Worm (Caenorhabditis elegans) whole organism, L1 larva: ENCODE results near the gene fipr-5.
A peak's percentile ranks its signal among the peaks of the same experiment; 100 is the strongest.

ENCODE experiments used
- C04F5.9 ChIP-seq: sonication (generic microtip); optimal IDR thresholded peaks from 2 replicates; lab custom pipeline; 2016; ENCODE audit warnings: missing genetic modification characterization, missing compliant biosample characterization
- aha-1 ChIP-seq: fragments of 150-350 bp; optimal IDR thresholded peaks from 2 replicates; lab custom pipeline; 2014; ENCODE audit warnings: missing biosample characterization, missing genetic modification characterization
- blmp-1 ChIP-seq: fragments of 150-350 bp; optimal IDR thresholded peaks from 2 replicates; lab custom pipeline; 2014; ENCODE audit warnings: missing biosample characterization, missing genetic modification characterization
- ceh-63 ChIP-seq: fragments of 200-800 bp; sonication (Bioruptor generic); optimal IDR thresholded peaks from 2 replicates; lab custom pipeline; 2018; ENCODE audit warnings: mild to moderate bottlenecking, missing genetic modification characterization, missing compliant biosample characterization
- ceh-90 ChIP-seq: sonication (generic microtip); optimal IDR thresholded peaks from 2 replicates; lab custom pipeline; 2016; ENCODE audit warnings: missing genetic modification characterization, missing compliant biosample characterization
- ces-1 ChIP-seq: fragments of 150-350 bp; optimal IDR thresholded peaks from 2 replicates; lab custom pipeline; 2014; ENCODE audit warnings: missing biosample characterization, missing genetic modification reagents, missing genetic modification characterization
- dpl-1 ChIP-seq, 3 experiments: fragments of 150-350 bp in 2 of 3; sonication (generic microtip) in 1 of 3; optimal IDR thresholded peaks; 2 replicates each; lab custom pipeline; 2014 to 2017; ENCODE audit warnings: missing biosample characterization in 3 of 3, missing genetic modification characterization in 3 of 3, missing genetic modification reagents in 3 of 3
- dsc-1 ChIP-seq: sonication (generic microtip); optimal IDR thresholded peaks from 2 replicates; lab custom pipeline; 2016; ENCODE audit warnings: mild to moderate bottlenecking, missing genetic modification characterization, missing compliant biosample characterization
- elt-2 ChIP-seq: sonication (generic microtip); optimal IDR thresholded peaks from 2 replicates; lab custom pipeline; 2016; ENCODE audit warnings: missing genetic modification characterization, mild to moderate bottlenecking, inconsistent platforms, missing compliant biosample characterization, missing genetic modification reagents
- elt-3 ChIP-seq, 6 experiments: fragments of 150-350 bp in 1 of 6; sonication (generic microtip); optimal IDR thresholded peaks; 2 replicates each; lab custom pipeline; 2017 to 2018; ENCODE audit warnings: missing biosample characterization in 6 of 6, missing genetic modification characterization in 6 of 6, inconsistent platforms in 1 of 6
- ets-5 ChIP-seq: fragments of 200-800 bp; sonication (Bioruptor generic); IDR thresholded peaks from 2 replicates; pipeline ENCODE4 v1.3.6; 2022; ENCODE audit warnings: missing genetic modification characterization, missing compliant biosample characterization
- fkh-10 ChIP-seq: sonication (generic microtip); optimal IDR thresholded peaks from 2 replicates; lab custom pipeline; 2017; ENCODE audit warnings: missing biosample characterization, missing genetic modification reagents, missing genetic modification characterization
- fkh-8 ChIP-seq: sonication (generic microtip); optimal IDR thresholded peaks from 2 replicates; lab custom pipeline; 2016; ENCODE audit warnings: mild to moderate bottlenecking, missing genetic modification characterization, missing compliant biosample characterization
- fos-1 ChIP-seq: fragments of 150-350 bp; optimal IDR thresholded peaks from 2 replicates; lab custom pipeline; 2014; ENCODE audit warnings: missing biosample characterization, missing genetic modification characterization
- isw-1 ChIP-seq: fragments of 200-800 bp; sonication (Bioruptor generic); IDR thresholded peaks from 2 replicates; pipeline ENCODE4 v1.3.6; 2022; ENCODE audit warnings: missing genetic modification characterization, missing compliant biosample characterization
- lin-13 ChIP-seq: fragments of 150-350 bp; optimal IDR thresholded peaks from 2 replicates; lab custom pipeline; 2014; ENCODE audit warnings: missing biosample characterization, missing genetic modification reagents, missing genetic modification characterization
- lin-15B ChIP-seq: fragments of 150-350 bp; sonication (generic microtip); optimal IDR thresholded peaks from 3 replicates; lab custom pipeline; 2014; ENCODE audit warnings: missing biosample characterization, missing genetic modification characterization
- lin-39 ChIP-seq: fragments of 150-350 bp; optimal IDR thresholded peaks from 2 replicates; lab custom pipeline; 2014; ENCODE audit warnings: missing biosample characterization, missing genetic modification reagents, missing genetic modification characterization
- lir-3 ChIP-seq: sonication (generic microtip); optimal IDR thresholded peaks from 2 replicates; lab custom pipeline; 2016; ENCODE audit warnings: mild to moderate bottlenecking, missing genetic modification characterization, moderate library complexity, missing compliant biosample characterization; ENCODE audit not compliant: poor library complexity
- lsy-2 ChIP-seq, 2 experiments: fragments of 150-350 bp; optimal IDR thresholded peaks; 2 replicates each; lab custom pipeline; 2014; ENCODE audit warnings: missing biosample characterization in 2 of 2, missing genetic modification characterization in 2 of 2
- mdl-1 ChIP-seq, 2 experiments: fragments of 150-350 bp; optimal IDR thresholded peaks; 2 replicates each; lab custom pipeline; 2014 to 2017; ENCODE audit warnings: missing biosample characterization in 2 of 2, missing genetic modification characterization in 2 of 2, inconsistent platforms in 1 of 2
- mef-2 ChIP-seq: fragments of 150-350 bp; optimal IDR thresholded peaks from 2 replicates; lab custom pipeline; 2014; ENCODE audit warnings: missing biosample characterization, missing genetic modification characterization
- mep-1 ChIP-seq: fragments of 150-350 bp; optimal IDR thresholded peaks from 2 replicates; lab custom pipeline; 2014; ENCODE audit warnings: missing biosample characterization, missing genetic modification characterization
- nhr-11 ChIP-seq: fragments of 150-350 bp; optimal IDR thresholded peaks from 2 replicates; lab custom pipeline; 2014; ENCODE audit warnings: missing biosample characterization, missing genetic modification characterization
- nhr-12 ChIP-seq: sonication (generic microtip); optimal IDR thresholded peaks from 2 replicates; lab custom pipeline; 2017; ENCODE audit warnings: missing biosample characterization, missing genetic modification characterization
- nhr-19 ChIP-seq: fragments of 200-800 bp; sonication (Bioruptor generic); conservative IDR thresholded peaks from 2 replicates; pipeline ENCODE4 v1.3.6; 2022; ENCODE audit warnings: missing genetic modification characterization, missing compliant biosample characterization
- nhr-20 ChIP-seq: sonication (generic microtip); optimal IDR thresholded peaks from 2 replicates; lab custom pipeline; 2016; ENCODE audit warnings: mild to moderate bottlenecking, missing genetic modification characterization, missing compliant biosample characterization
- nhr-28 ChIP-seq: fragments of 150-350 bp; optimal IDR thresholded peaks from 2 replicates; lab custom pipeline; 2014; ENCODE audit warnings: missing biosample characterization, missing genetic modification characterization
- nhr-47 ChIP-seq: sonication (generic microtip); optimal IDR thresholded peaks from 2 replicates; lab custom pipeline; 2016; ENCODE audit warnings: mild to moderate bottlenecking, missing genetic modification characterization, moderate library complexity, missing compliant biosample characterization
- nhr-71 ChIP-seq: sonication (generic microtip); optimal IDR thresholded peaks from 2 replicates; lab custom pipeline; 2016; ENCODE audit warnings: mild to moderate bottlenecking, missing genetic modification characterization, moderate library complexity, missing compliant biosample characterization
- nhr-77 ChIP-seq: fragments of 150-350 bp; optimal IDR thresholded peaks from 2 replicates; lab custom pipeline; 2014; ENCODE audit warnings: missing biosample characterization, missing genetic modification characterization
- nhr-85 ChIP-seq: sonication (generic microtip); peaks from one replicate; lab custom pipeline; 2016; ENCODE audit warnings: missing genetic modification characterization, inconsistent platforms, missing compliant biosample characterization
- nhr-90 ChIP-seq: sonication (generic microtip); optimal IDR thresholded peaks from 2 replicates; lab custom pipeline; 2016; ENCODE audit warnings: mild to moderate bottlenecking, missing genetic modification characterization, missing compliant biosample characterization; ENCODE audit not compliant: poor library complexity
- pag-3 ChIP-seq: sonication (generic microtip); optimal IDR thresholded peaks from 2 replicates; lab custom pipeline; 2017; ENCODE audit warnings: missing genetic modification characterization, mild to moderate bottlenecking, missing compliant biosample characterization, antibody characterized with exemption, borderline replicate concordance; ENCODE audit not compliant: insufficient read depth
- pax-3 ChIP-seq: fragments of 200-800 bp; sonication (Bioruptor generic); optimal IDR thresholded peaks from 2 replicates; lab custom pipeline; 2018; ENCODE audit warnings: mild to moderate bottlenecking, missing genetic modification characterization, moderate library complexity, missing compliant biosample characterization
- pqm-1 ChIP-seq: sonication (generic microtip); optimal IDR thresholded peaks from 3 replicates; lab custom pipeline; 2017; ENCODE audit warnings: missing biosample characterization, missing genetic modification characterization
- snpc-4 ChIP-seq: fragments of 150-350 bp; optimal IDR thresholded peaks from 2 replicates; lab custom pipeline; 2014; ENCODE audit warnings: missing biosample characterization, missing genetic modification characterization
- sox-4 ChIP-seq: sonication (generic microtip); optimal IDR thresholded peaks from 2 replicates; lab custom pipeline; 2016; ENCODE audit warnings: missing genetic modification characterization, missing compliant biosample characterization
- sptf-1 ChIP-seq: fragments of 150-350 bp; optimal IDR thresholded peaks from 2 replicates; lab custom pipeline; 2014; ENCODE audit warnings: missing biosample characterization, missing genetic modification characterization
- tbx-2 ChIP-seq: sonication (generic microtip); optimal IDR thresholded peaks from 2 replicates; lab custom pipeline; 2016; ENCODE audit warnings: missing genetic modification characterization, missing compliant biosample characterization
- tlp-1 ChIP-seq: fragments of 150-350 bp; optimal IDR thresholded peaks from 2 replicates; lab custom pipeline; 2014; ENCODE audit warnings: missing biosample characterization, missing genetic modification characterization
- unc-130 ChIP-seq: fragments of 150-350 bp; optimal IDR thresholded peaks from 2 replicates; lab custom pipeline; 2017; ENCODE audit warnings: missing biosample characterization, missing genetic modification characterization, inconsistent platforms
- unc-30 ChIP-seq: sonication (generic microtip); optimal IDR thresholded peaks from 2 replicates; lab custom pipeline; 2017; ENCODE audit warnings: missing biosample characterization, missing genetic modification characterization
- unc-86 ChIP-seq: sonication (generic microtip); optimal IDR thresholded peaks from 2 replicates; lab custom pipeline; 2016; ENCODE audit warnings: missing genetic modification characterization, missing compliant biosample characterization
- vab-15 ChIP-seq: sonication (generic microtip); optimal IDR thresholded peaks from 2 replicates; lab custom pipeline; 2017; ENCODE audit warnings: missing genotype, mild to moderate bottlenecking, missing genetic modification characterization, missing compliant biosample characterization
- xbp-1 ChIP-seq: sonication (generic microtip); optimal IDR thresholded peaks from 2 replicates; lab custom pipeline; 2016; ENCODE audit warnings: missing genetic modification characterization, missing compliant biosample characterization
- zag-1 ChIP-seq: fragments of 150-350 bp; optimal IDR thresholded peaks from 2 replicates; lab custom pipeline; 2014; ENCODE audit warnings: missing biosample characterization, missing genetic modification characterization
- zip-4 ChIP-seq: fragments of 200-800 bp; sonication (Bioruptor generic); optimal IDR thresholded peaks from 2 replicates; lab custom pipeline; 2018; ENCODE audit warnings: mild to moderate bottlenecking, missing genetic modification characterization, moderate library complexity, missing compliant biosample characterization
- ztf-4 ChIP-seq: fragments of 150-350 bp; optimal IDR thresholded peaks from 2 replicates; lab custom pipeline; 2014; ENCODE audit warnings: missing biosample characterization, missing genetic modification characterization

fipr-5 gene

DNA sequence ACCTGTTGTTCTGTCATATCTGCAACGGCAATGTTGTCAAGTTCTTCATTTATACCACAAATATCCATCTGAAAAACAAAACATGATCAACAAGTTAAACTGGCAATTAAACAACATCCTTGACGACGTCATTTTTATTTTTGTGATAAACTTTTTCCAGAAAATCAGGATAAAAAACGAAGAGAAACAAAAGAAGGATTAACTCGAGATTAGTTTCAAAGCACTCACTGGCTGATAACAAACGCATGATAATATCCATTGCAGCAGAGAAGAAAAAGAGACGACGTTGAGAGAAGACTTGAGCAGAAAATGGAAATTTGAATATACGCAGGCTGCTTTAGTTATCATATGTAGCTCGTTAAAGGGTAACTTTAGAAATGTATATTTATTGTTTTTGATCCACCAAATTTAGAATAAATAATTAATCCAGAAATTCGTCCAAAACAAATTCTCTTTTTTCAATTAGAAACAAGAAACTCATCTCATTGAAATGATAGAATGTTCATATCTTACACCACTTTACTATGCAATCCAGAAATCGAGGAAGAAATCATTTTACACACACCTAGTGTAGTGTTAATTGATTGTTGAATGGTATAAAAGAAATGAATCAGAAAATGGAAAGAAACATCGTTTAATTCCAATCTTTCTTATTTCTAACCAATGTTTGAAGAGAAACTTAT is 20.0 kb upstream of the fipr-5 start, which contains the start of the genes C12D8.21 and col-148:
C12D8.21 (minus strand) TSS at position 68 of the 683 bp plus-strand sequence.
col-148 (plus strand) TSS at position 633 of the 683 bp plus-strand sequence.
- no peak for TF ChIP-seq isw-1
- TF ChIP-seq nhr-20 (tag; lab: Kevin White, UChicago) = no peak
- TF ChIP-seq ztf-4 (tag; lab: Kevin White, UChicago) = no peak
- TF ChIP-seq mef-2 (tag; lab: Kevin White, UChicago) = no peak
- TF ChIP-seq fos-1 (tag; lab: Kevin White, UChicago) = no peak
- TF ChIP-seq ces-1 (GFP tag; lab: Kevin White, UChicago) = no peak
- TF ChIP-seq tlp-1 (tag; lab: Kevin White, UChicago) = no peak
- no peak for TF ChIP-seq aha-1
- no peak for TF ChIP-seq zag-1 (tag; lab: Kevin White, UChicago)
- no peak for TF ChIP-seq ets-5
- no peak for TF ChIP-seq blmp-1 (tag; lab: Kevin White, UChicago)
- no peak for TF ChIP-seq tbx-2 (tag; lab: Kevin White, UChicago)
- TF ChIP-seq unc-86 (tag; lab: Kevin White, UChicago) = no peak
- TF ChIP-seq dpl-1 (GFP tag; optimal IDR thresholded peaks at IDR 0.05; lab: Kevin White, UChicago) = no peak
- TF ChIP-seq nhr-11 (tag; lab: Kevin White, UChicago) = no peak
- TF ChIP-seq nhr-12 (tag; lab: Kevin White, UChicago) = no peak
- TF ChIP-seq sox-4 (tag; lab: Kevin White, UChicago) = peak; percentile 22
- no peak for TF ChIP-seq fkh-10 (GFP tag; lab: Kevin White, UChicago)
- TF ChIP-seq lin-39 (tag; lab: Kevin White, UChicago) = no peak
- TF ChIP-seq lsy-2 (tag; optimal IDR thresholded peaks at IDR 0.05; lab: Kevin White, UChicago) = no peak
- TF ChIP-seq lin-15B (tag; lab: Kevin White, UChicago) = no peak
- TF ChIP-seq zip-4 (GFP tag; lab: Kevin White, UChicago) = no peak
- TF ChIP-seq snpc-4 (tag; lab: Kevin White, UChicago) = no peak
- no peak for TF ChIP-seq unc-30 (tag; lab: Kevin White, UChicago)
- no peak for TF ChIP-seq C04F5.9 (tag; lab: Kevin White, UChicago)
- TF ChIP-seq lir-3 (tag; lab: Kevin White, UChicago) = no peak
- no peak for TF ChIP-seq unc-130 (tag; lab: Kevin White, UChicago)
- TF ChIP-seq ceh-63 (GFP tag; lab: Kevin White, UChicago) = no peak
- TF ChIP-seq lin-13 (GFP tag; lab: Kevin White, UChicago) = no peak
- TF ChIP-seq nhr-28 = no peak
- peak; percentile 35 for TF ChIP-seq nhr-47 (tag; lab: Kevin White, UChicago)
- no peak for TF ChIP-seq mep-1
- peak; percentile 96 for TF ChIP-seq dsc-1 (tag; lab: Kevin White, UChicago)
- TF ChIP-seq nhr-77 (tag; lab: Kevin White, UChicago) = no peak
- TF ChIP-seq nhr-90 = no peak
- no peak for TF ChIP-seq vab-15 (tag; lab: Kevin White, UChicago)
- TF ChIP-seq pqm-1 = no peak
- no peak for TF ChIP-seq sptf-1 (tag; lab: Kevin White, UChicago)
- peak; percentile 72 for TF ChIP-seq fkh-8 (tag; lab: Kevin White, UChicago)
- no peak for TF ChIP-seq xbp-1 (tag; lab: Kevin White, UChicago)
- no peak for TF ChIP-seq elt-3 (tag; optimal IDR thresholded peaks at IDR 0.05; lab: Kevin White, UChicago)
- TF ChIP-seq nhr-19 (GFP tag; lab: Robert Waterston, UW) = no peak
- TF ChIP-seq nhr-71 = peak; percentile 11
- no peak for TF ChIP-seq elt-2 (tag; lab: Kevin White, UChicago)
- no peak for TF ChIP-seq mdl-1 (tag; optimal IDR thresholded peaks at IDR 0.05; lab: Kevin White, UChicago)
- TF ChIP-seq ceh-90 (tag; lab: Kevin White, UChicago) = no peak
- TF ChIP-seq pax-3 (tag; lab: Kevin White, UChicago) = peak; percentile 62
- TF ChIP-seq pag-3 (tag; lab: Kevin White, UChicago) = no peak
- no peak for TF ChIP-seq nhr-85 (tag; lab: Kevin White, UChicago)
